Fruit fly (Drosophila melanogaster): ENCODE results near the gene Mettl5.

Gene Mettl5

DNA sequence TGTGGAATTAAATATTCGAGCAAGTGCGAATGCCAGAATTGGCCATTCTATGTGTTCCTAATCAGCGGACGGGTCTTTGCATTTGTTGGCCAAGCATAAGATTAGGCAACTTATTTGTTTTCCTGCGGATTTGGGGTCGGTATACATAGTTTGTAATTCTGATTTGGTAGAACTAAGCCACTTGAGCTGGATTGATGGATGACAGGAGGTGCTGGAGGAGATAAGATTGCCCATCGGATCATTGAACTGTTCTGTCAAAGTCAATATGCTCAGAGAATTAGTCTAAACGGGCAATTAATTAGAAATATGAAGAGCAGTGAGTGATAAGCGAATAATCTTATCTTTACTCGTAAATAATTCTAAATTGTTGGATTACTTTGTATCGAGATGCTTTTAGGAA lies 25.8 kb downstream of the Mettl5 start:
- TF ChIP-seq CG17801 (GFP tag; optimal IDR thresholded peaks at IDR 0.05; ENCODE audit: partially characterized antibody) = no peak

DNA sequence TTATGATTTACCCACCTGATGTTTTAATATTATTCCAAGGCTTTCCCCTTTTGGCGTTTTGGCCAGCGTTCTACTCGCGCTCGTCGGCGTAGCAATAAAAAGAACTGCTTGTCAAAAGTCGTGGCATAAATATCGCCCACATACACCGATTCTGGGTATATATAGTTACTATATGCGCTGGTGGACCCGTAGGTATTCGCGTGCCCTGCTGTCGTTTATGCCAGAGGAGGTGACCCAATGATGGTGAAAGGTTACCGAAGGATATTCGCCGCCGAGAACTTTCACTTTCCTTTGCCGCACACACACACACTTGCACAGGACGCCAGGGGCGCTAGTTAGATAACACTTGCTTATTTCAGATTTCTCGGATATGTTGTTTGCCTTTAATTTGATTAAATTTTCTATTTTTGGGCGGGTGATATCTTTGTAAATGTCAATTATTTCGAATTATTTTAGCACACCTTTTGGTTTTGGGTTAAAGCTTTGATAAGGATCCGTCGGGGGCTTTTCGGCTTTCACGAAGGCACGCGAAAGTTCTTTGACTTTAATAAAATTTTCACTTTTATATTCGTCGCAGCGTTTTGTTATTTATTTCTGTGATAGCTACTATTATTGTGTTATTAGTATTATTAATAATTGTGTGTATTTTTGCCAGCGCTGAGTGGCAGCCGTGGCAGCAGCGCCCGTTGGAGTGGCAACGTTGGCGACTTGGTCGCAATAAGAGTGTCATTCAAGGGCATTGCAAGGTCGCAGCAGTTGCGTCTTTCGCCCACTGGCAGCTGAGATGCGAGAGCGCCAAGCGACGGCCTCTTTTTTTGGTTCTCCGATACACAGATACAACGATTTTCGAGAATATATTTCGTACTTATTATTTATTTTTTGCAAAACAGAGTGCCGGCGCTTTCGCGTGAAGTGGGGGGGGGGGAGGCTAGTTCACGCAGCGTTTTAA lies 28.2 kb downstream of the Mettl5 start:
- TF ChIP-seq CG17801 (GFP tag; optimal IDR thresholded peaks at IDR 0.05; ENCODE audit: partially characterized antibody) = no peak

DNA sequence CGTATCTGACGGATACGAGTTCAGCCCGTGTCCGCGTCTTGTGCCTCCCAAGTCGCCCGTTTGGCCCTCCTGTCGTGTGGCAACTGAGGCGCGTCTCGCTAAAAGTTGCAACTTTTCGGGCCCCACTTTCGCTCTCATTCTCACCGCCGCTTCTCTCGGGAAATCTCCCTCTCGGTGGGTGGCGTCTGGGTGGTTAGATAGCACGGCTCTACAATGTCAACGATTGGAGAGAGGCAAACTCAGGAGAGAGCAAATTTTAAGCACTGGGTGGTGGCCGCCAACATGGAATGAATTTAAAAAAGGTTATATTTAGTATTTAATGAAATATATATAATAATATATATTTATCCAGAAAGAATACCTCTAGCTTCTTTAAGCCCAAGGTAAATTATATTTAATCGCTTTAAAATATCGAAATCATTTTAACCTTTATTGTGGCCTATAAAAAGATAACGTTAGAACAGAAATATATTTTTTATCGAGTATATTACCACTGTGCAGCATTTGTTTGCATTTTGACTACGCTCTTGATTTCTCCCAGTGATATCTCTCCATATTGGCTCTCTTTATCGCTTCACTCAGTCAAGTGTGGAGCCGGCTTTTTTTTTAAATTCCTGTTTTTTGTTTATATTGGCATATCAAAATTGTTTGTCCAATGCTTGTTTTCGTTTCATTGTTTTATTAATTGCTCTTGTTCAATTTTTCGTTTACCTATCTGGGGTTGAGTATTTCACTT lies 29.0 kb downstream of the Mettl5 start, which contains the start of gene Gbs-76A:
Gene Gbs-76A (minus strand): TSS at position 327 of the 736 bp plus-strand sequence.
- TF ChIP-seq CG17801 (GFP tag; optimal IDR thresholded peaks at IDR 0.05; ENCODE audit: partially characterized antibody) = peak; percentile 50

DNA sequence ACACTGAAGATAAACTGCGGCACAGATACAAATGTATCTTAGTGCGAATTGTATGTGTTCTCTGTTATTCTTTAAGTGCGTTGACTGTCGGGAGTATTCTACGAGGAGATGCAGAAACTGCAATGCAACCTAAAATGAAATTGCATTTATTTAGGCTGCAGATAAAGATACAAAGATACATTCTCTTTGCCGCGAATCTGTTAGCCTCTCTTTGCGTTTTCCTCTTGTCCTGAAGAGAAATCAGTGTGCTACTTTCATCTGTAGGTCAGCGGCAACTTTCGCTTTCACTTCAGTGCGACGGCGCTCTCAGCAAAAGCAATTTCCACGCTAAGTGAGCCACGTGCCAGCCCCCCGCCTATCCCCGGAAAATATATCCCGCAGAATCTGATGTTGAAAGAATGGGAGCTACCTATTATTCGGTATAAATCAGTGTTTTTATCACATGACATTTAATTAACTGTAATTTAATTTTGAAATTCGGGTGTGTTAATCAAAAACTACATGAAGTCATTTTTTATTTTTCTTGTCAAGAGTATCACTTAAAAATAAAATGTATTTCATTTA lies 29.7 kb downstream of the Mettl5 start:
- TF ChIP-seq CG17801 (GFP tag; optimal IDR thresholded peaks at IDR 0.05; ENCODE audit: partially characterized antibody) = no peak

DNA sequence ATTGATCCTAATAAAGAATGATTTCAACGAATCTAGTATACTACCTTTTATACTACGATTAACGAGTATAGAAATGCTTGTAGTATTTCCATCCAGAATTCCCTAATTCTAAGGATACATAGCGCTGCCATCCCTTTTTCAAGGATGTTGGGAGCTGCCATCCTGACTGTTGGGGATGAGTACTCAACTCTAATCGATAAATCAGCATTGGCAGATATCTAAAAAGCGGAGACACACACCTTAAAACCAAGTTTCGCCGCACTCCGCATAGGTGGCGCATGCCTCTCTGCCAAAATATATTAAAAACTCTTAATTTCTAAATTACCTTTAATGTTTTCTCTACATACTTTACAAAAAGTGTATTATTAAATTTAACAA lies 30.7 kb downstream of the Mettl5 start, which contains the start of gene fal:
Gene fal (plus strand): TSS at position 330 of the 378 bp plus-strand sequence.
- no peak for TF ChIP-seq CG17801 (GFP tag; optimal IDR thresholded peaks at IDR 0.05; ENCODE audit: partially characterized antibody)

DNA sequence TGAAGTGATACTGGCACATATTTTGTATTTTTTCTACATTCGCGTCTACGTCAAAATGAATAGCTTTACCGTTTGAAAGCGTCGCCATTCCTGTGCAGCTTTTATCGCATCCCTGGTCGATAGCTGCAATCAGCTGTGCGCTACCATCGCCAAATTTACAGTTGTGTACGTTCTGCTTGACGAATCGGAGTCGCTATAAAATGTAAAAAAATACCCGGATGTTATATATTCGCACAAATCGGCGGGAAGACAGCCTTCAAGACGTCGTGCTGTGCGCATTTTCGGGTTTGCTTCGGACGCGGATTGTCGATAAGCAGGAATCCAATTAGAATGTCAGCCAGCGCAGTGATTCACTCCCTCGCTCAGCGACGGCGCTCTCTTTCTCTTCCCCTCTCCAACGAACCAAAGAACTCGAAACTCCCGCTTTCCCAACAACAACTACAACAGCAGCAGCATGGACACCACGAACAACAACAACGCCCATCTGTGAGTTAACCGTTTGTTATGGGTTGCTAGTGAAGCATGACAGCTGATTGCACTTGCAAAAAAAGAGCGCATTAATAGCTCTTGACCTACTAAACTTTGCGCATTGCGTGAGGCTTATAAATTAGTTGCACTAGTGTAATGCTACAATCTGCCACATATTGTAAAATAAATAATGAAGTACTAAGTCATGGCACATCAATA lies 31.2 kb downstream of the Mettl5 start:
- TF ChIP-seq CG17801 (GFP tag; optimal IDR thresholded peaks at IDR 0.05; ENCODE audit: partially characterized antibody) = peak; percentile 58

DNA sequence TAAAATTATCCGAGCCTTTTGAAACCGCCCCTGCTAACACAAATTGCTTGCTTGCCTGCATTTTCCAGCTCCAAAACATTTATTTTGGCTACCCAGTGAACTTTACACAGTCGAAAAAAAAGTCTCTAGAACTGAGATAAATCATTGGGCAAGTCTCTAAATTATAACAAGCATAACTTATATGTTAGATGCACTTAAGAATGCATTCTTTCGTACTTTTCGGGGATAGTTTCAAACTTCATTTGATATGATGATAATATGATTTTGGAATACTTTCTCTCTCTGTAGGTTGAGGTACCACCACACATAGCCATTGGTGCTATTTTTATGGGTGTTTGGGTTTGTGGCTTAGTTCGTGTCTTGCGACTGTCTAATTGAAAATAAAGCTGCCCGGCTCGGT lies 51.3 kb downstream of the Mettl5 start:
- no peak for TF ChIP-seq CG17801 (GFP tag; optimal IDR thresholded peaks at IDR 0.05; ENCODE audit: partially characterized antibody)

Data from ovary, adult (tissue).